Fruit fly (Drosophila melanogaster) whole organism, wandering third instar larva: Measurements from ENCODE around the gene stck.

Source experiments
- Abd-B ChIP-seq: fragments of >200 bp; optimal IDR thresholded peaks from 2 replicates; lab custom pipeline; 2017; ENCODE audit warnings: missing biosample characterization, missing genetic modification characterization
- CG32264 ChIP-seq: fragments of 200-800 bp; sonication (Bioruptor generic); optimal IDR thresholded peaks from 2 replicates; lab custom pipeline; 2016; ENCODE audit warnings: missing biosample characterization, missing genetic modification characterization
- CG9705 ChIP-seq: fragments of 200-800 bp; sonication (Bioruptor generic); optimal IDR thresholded peaks from 2 replicates; lab custom pipeline; 2018; ENCODE audit warnings: missing biosample characterization, mild to moderate bottlenecking, missing genetic modification characterization
- CrebA ChIP-seq: fragments of 200-800 bp; sonication (Bioruptor generic); optimal IDR thresholded peaks from 2 replicates; lab custom pipeline; 2016; ENCODE audit warnings: missing biosample characterization, mild to moderate bottlenecking, missing genetic modification characterization, borderline replicate concordance
- Dfd ChIP-seq: fragments of >200 bp; optimal IDR thresholded peaks from 2 replicates; lab custom pipeline; 2017; ENCODE audit warnings: missing biosample characterization, missing genetic modification characterization
- Dif ChIP-seq: fragments of 200-275, 200-300 bp; sonication (Bioruptor generic); optimal IDR thresholded peaks from 2 replicates; lab custom pipeline; 2018; ENCODE audit warnings: missing biosample characterization, missing genetic modification characterization; ENCODE audit not compliant: partially characterized antibody
- GATAd ChIP-seq: sonication (Bioruptor generic); optimal IDR thresholded peaks from 2 replicates; lab custom pipeline; 2016; ENCODE audit warnings: missing biosample characterization, missing genetic modification characterization
- HLH106 ChIP-seq: fragments of 200-800 bp; optimal IDR thresholded peaks from 3 replicates; lab custom pipeline; 2019; ENCODE audit warnings: missing biosample characterization, mild to moderate bottlenecking, missing genetic modification characterization, moderate library complexity
- Hnf4 ChIP-seq: fragments of 200-800 bp; sonication (Bioruptor generic); optimal IDR thresholded peaks from 2 replicates; lab custom pipeline; 2016; ENCODE audit warnings: missing biosample characterization, mild to moderate bottlenecking, missing genetic modification characterization
- Hr78 ChIP-seq: fragments of >200 bp; optimal IDR thresholded peaks from 2 replicates; lab custom pipeline; 2017; ENCODE audit warnings: missing biosample characterization, missing genetic modification characterization
- Hr83 ChIP-seq: fragments of 200-300 bp; sonication (Bioruptor generic); optimal IDR thresholded peaks from 2 replicates; lab custom pipeline; 2016; ENCODE audit warnings: missing biosample characterization, mild to moderate bottlenecking, missing genetic modification characterization, moderate library complexity; ENCODE audit not compliant: poor library complexity, severe bottlenecking
- Jra ChIP-seq: sonication (Bioruptor generic); optimal IDR thresholded peaks from 2 replicates; lab custom pipeline; 2016; ENCODE audit warnings: missing biosample characterization, missing genetic modification characterization
- Mio ChIP-seq: sonication (Bioruptor generic); optimal IDR thresholded peaks from 2 replicates; lab custom pipeline; 2016; ENCODE audit warnings: missing biosample characterization, missing genetic modification characterization
- N ChIP-seq: fragments of >200 bp; optimal IDR thresholded peaks from 2 replicates; lab custom pipeline; 2018; ENCODE audit warnings: missing biosample characterization, missing external identifiers, missing genetic modification characterization
- OdsH ChIP-seq: fragments of 200-800 bp; sonication (Bioruptor generic); optimal IDR thresholded peaks from 2 replicates; lab custom pipeline; 2016; ENCODE audit warnings: missing biosample characterization, mild to moderate bottlenecking, missing genetic modification characterization
- Rel ChIP-seq, 2 experiments: fragments of 200-800 bp; sonication (Bioruptor generic) in 1 of 2; optimal IDR thresholded peaks; 2 replicates in 1 of 2; 3 replicates in 1 of 2; lab custom pipeline; 2016 to 2019; ENCODE audit warnings: mild to moderate bottlenecking in 2 of 2, missing biosample characterization in 2 of 2, missing genetic modification characterization in 2 of 2, moderate library complexity in 1 of 2
- Vsx2 ChIP-seq: fragments of 200-300, 225-300 bp; sonication (Bioruptor generic); optimal IDR thresholded peaks from 2 replicates; lab custom pipeline; 2018; ENCODE audit warnings: missing biosample characterization, missing genetic modification characterization; ENCODE audit not compliant: partially characterized antibody
- br ChIP-seq: fragments of 200-800 bp; sonication (Bioruptor generic); optimal IDR thresholded peaks from 2 replicates; lab custom pipeline; 2016; ENCODE audit warnings: missing biosample characterization, missing genetic modification characterization
- brk ChIP-seq: fragments of 200-800 bp; sonication (Bioruptor generic); optimal IDR thresholded peaks from 2 replicates; lab custom pipeline; 2016; ENCODE audit warnings: missing biosample characterization, mild to moderate bottlenecking, missing genetic modification characterization
- dl ChIP-seq, 2 experiments: fragments of 175-275, 200-275 bp in 1 of 2; fragments of 200-275 bp in 1 of 2; sonication (Bioruptor generic); optimal IDR thresholded peaks; lab custom pipeline; 2018; ENCODE audit warnings: mild to moderate bottlenecking in 2 of 2, missing biosample characterization in 2 of 2, missing genetic modification characterization in 2 of 2, moderate library complexity in 2 of 2; ENCODE audit not compliant: partially characterized antibody in 2 of 2, insufficient read depth in 1 of 2
- dsf ChIP-seq: sonication (Bioruptor generic); optimal IDR thresholded peaks from 2 replicates; lab custom pipeline; 2016; ENCODE audit warnings: missing biosample characterization, missing genetic modification characterization, borderline replicate concordance
- ey ChIP-seq: fragments of 200-800 bp; sonication (Bioruptor generic); optimal IDR thresholded peaks from 2 replicates; lab custom pipeline; 2016; ENCODE audit warnings: missing biosample characterization, missing genetic modification characterization
- foxo ChIP-seq, 2 experiments: fragments of 200-800 bp; sonication (Bioruptor generic); optimal IDR thresholded peaks; 2 replicates in 1 of 2; 3 replicates in 1 of 2; lab custom pipeline; 2016 to 2017; ENCODE audit warnings: missing biosample characterization in 2 of 2, missing genetic modification characterization in 2 of 2
- fru ChIP-seq: fragments of 200-800 bp; sonication (Bioruptor generic); optimal IDR thresholded peaks from 3 replicates; lab custom pipeline; 2016; ENCODE audit warnings: missing biosample characterization, mild to moderate bottlenecking, missing genetic modification characterization
- h ChIP-seq: fragments of 200-800 bp; sonication (Bioruptor generic); optimal IDR thresholded peaks from 3 replicates; lab custom pipeline; 2016; ENCODE audit warnings: missing biosample characterization, mild to moderate bottlenecking, missing genetic modification characterization
- lola ChIP-seq: fragments of >200 bp; optimal IDR thresholded peaks from 2 replicates; lab custom pipeline; 2017; ENCODE audit warnings: missing biosample characterization, missing genetic modification characterization
- pan ChIP-seq: fragments of >200 bp; optimal IDR thresholded peaks from 2 replicates; lab custom pipeline; 2017
- psq ChIP-seq: fragments of 200-800 bp; sonication (Bioruptor generic); optimal IDR thresholded peaks from 3 replicates; lab custom pipeline; 2017; ENCODE audit warnings: missing biosample characterization, mild to moderate bottlenecking, missing genetic modification characterization, moderate library complexity
- rgr ChIP-seq: fragments of 200-800 bp; sonication (Bioruptor generic); optimal IDR thresholded peaks from 3 replicates; lab custom pipeline; 2016; ENCODE audit warnings: missing biosample characterization, mild to moderate bottlenecking, missing genetic modification characterization
- sage ChIP-seq: fragments of 200-800 bp; sonication (Bioruptor generic); optimal IDR thresholded peaks from 2 replicates; lab custom pipeline; 2016; ENCODE audit warnings: missing biosample characterization, mild to moderate bottlenecking, missing genetic modification characterization
- sv ChIP-seq: fragments of 200-800 bp; sonication (Bioruptor generic); optimal IDR thresholded peaks from 3 replicates; lab custom pipeline; 2016; ENCODE audit warnings: missing biosample characterization, missing genetic modification characterization
- tai ChIP-seq: sonication (Bioruptor generic); optimal IDR thresholded peaks from 2 replicates; lab custom pipeline; 2016; ENCODE audit warnings: missing biosample characterization, missing genetic modification characterization
- usp ChIP-seq: fragments of >200 bp; optimal IDR thresholded peaks from 2 replicates; lab custom pipeline; 2017; ENCODE audit warnings: missing biosample characterization, missing genetic modification characterization

stck gene

dm6 chr3R:8321447-8321846, 35.3 kb upstream of the stck start, which contains the start of gene Or85a:
TSS of gene Or85a (plus strand) at chr3R:8321747.
- TF ChIP-seq pan (lab: Kevin White, UChicago) (no peak), Hnf4 (GFP tag; lab: Kevin White, UChicago) (no peak), Hr78 (GFP tag; lab: Kevin White, UChicago) (no peak), br (GFP tag; lab: Kevin White, UChicago) (no peak), Dif (GFP tag; lab: Kevin White, UChicago) (no peak), Mio (GFP tag; lab: Kevin White, UChicago) (no peak), foxo (GFP tag; optimal IDR thresholded peaks at IDR 0.05; lab: Kevin White, UChicago) (no peak), sv (GFP tag; lab: Kevin White, UChicago) (no peak), lola (GFP tag; lab: Kevin White, UChicago) (no peak), Hr83 (GFP tag; lab: Kevin White, UChicago) (no peak), ey (GFP tag; lab: Kevin White, UChicago) (no peak), dl (GFP tag; optimal IDR thresholded peaks at IDR 0.05; lab: Kevin White, UChicago; ENCODE audit: insufficient read depth in 1 of 2, partially characterized antibody in 2 of 2) (no peak), rgr (GFP tag; lab: Kevin White, UChicago) (no peak), Abd-B (GFP tag; lab: Kevin White, UChicago) (no peak)

DNA sequence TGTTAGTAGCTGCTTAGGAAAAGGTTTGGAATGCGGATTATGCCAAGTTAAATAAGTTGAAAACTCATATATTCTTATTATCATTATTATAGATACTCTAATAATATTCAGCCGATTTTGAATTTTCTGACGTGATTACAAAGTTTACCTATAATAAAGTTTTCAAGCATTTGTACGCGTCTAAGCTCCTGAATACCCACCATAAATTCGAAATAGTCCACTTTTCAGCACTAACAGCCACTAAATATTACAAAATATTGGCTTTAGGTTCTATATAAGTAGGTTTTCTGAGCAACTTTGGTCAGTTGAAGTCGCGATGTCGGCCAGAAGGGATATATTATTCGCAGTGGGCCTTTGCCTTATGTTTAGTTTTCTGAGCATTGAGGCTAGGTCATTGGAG, 32.8 kb upstream of the stck start, which contains the start of gene CG7443:
Gene CG7443, plus strand, starts transcription at position 301 of the 400 bp plus-strand sequence.
- TF ChIP-seq OdsH (GFP tag; lab: Kevin White, UChicago) = no peak
- TF ChIP-seq Mio (GFP tag; lab: Kevin White, UChicago) = no peak
- no peak for TF ChIP-seq foxo (GFP tag; optimal IDR thresholded peaks at IDR 0.05; lab: Kevin White, UChicago)
- no peak for TF ChIP-seq GATAd (GFP tag; lab: Kevin White, UChicago)
- no peak for TF ChIP-seq Vsx2 (GFP tag; lab: Kevin White, UChicago)

DNA sequence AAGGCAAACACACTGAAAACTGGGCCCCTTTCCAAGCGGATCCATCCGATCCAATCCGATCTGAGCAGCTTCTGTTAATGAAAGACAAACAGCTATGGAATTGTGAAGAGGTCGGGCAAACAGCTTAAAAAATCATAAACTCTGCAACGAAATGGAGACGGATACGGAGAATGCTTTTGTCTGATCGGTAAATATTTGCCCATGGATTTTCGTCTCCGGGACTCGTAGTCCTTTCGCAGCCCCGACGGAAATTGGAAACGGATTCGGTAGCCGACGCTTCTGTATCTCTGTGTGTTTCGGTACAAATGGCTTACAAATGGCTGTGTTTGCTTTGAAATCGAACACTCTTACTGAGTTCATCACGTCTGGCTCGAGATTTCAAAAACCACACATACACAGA, 29.9 kb upstream of the stck start:
- TF ChIP-seq sage (GFP tag; lab: Kevin White, UChicago) (no peak), lola (GFP tag; lab: Kevin White, UChicago) (no peak), CG32264 (GFP tag; lab: Kevin White, UChicago) (no peak), dsf (GFP tag; lab: Kevin White, UChicago) (no peak), CrebA (GFP tag; lab: Kevin White, UChicago) (no peak), OdsH (GFP tag; lab: Kevin White, UChicago) (no peak), brk (GFP tag; lab: Kevin White, UChicago) (no peak), dl (GFP tag; optimal IDR thresholded peaks at IDR 0.05; lab: Kevin White, UChicago; ENCODE audit: insufficient read depth in 1 of 2, partially characterized antibody in 2 of 2) (no peak), tai (GFP tag; lab: Kevin White, UChicago) (no peak), usp (GFP tag; lab: Kevin White, UChicago) (no peak), foxo (GFP tag; optimal IDR thresholded peaks at IDR 0.05; lab: Kevin White, UChicago) (no peak), ey (GFP tag; lab: Kevin White, UChicago) (no peak)

dm6 chr3R:8327967-8328789, 28.6 kb upstream of the stck start:
- TF ChIP-seq CG32264 (GFP tag; lab: Kevin White, UChicago) = no peak
- TF ChIP-seq Jra (GFP tag; lab: Kevin White, UChicago) = no peak
- no peak for TF ChIP-seq HLH106
- no peak for TF ChIP-seq rgr (GFP tag; lab: Kevin White, UChicago)
- no peak for TF ChIP-seq Rel (GFP tag; optimal IDR thresholded peaks at IDR 0.05; lab: Kevin White, UChicago)
- TF ChIP-seq Rel (tag; optimal IDR thresholded peaks at IDR 0.05; lab: Kevin White, UChicago) = no peak
- TF ChIP-seq GATAd (GFP tag; lab: Kevin White, UChicago) = no peak
- no peak for TF ChIP-seq psq (GFP tag; lab: Kevin White, UChicago)
- no peak for TF ChIP-seq h (GFP tag; lab: Kevin White, UChicago)
- TF ChIP-seq fru (GFP tag; lab: Kevin White, UChicago) = no peak
- no peak for TF ChIP-seq brk (GFP tag; lab: Kevin White, UChicago)
- no peak for TF ChIP-seq sage (GFP tag; lab: Kevin White, UChicago)
- no peak for TF ChIP-seq usp (GFP tag; lab: Kevin White, UChicago)
- TF ChIP-seq Hr83 (GFP tag; lab: Kevin White, UChicago) = no peak
- no peak for TF ChIP-seq CG9705
- TF ChIP-seq sv (GFP tag; lab: Kevin White, UChicago) = no peak
- TF ChIP-seq br (GFP tag; lab: Kevin White, UChicago) = no peak
- TF ChIP-seq ey (GFP tag; lab: Kevin White, UChicago) = no peak
- TF ChIP-seq Dfd (GFP tag; lab: Kevin White, UChicago) = no peak
- no peak for TF ChIP-seq N (GFP tag; lab: Kevin White, UChicago)
- no peak for TF ChIP-seq foxo (GFP tag; optimal IDR thresholded peaks at IDR 0.05; lab: Kevin White, UChicago)
- TF ChIP-seq, all 38 proteins: peak for 0
